Worm (Caenorhabditis elegans): ENCODE measurements around the gene T27E4.7.
"Not testable (repeated sequence)": the region's sequence is repeated elsewhere in the genome, so short reads cannot be mapped to it uniquely, and the experiment has no call there.

DNA sequence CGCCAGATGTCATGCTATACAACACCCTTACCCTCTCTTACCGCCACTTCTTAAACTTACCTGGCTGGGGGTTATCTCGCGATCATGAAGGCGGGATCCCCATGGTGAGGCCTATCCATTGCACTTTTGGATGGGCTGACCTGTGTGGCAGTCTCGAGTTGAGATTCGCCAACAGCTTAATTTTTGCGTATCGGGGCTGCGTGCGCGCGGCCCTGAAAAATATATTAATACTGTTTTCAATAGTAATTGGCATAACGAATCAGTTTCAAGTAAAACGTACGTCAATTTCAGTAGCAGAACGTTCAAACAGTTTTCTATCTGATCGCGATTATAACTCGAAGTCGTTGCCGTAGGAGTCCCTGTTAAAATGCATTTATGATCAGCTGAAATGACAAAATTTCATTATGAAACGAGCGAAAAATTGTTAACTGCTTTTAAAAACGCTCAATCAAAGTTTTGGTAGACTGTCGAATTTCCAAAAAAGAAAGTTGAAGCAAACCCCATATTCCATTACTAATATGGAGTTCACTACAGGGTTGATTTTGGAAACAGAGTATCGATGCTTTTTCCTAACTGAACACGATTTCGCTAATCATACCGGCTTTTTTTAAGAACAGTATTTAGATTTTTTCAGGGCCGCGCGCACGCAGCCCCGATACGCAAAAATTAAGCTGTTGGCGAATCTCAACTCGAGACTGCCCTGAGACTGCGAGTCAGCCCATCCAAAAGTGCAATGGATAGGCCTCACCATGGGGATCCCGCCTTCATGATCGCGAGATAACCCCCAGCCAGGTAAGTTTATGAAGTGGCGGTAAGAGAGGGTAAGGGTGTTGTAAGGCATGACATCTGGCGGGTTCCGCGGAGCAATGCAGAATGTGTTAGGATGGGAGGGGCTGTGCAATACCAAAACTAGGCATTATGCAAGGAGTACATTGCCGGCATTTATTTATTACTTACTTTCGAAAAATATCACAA lies 15.0 kb upstream of the T27E4.7 start:
- TF ChIP-seq ztf-16, pqm-1, unc-86, K02D7.2 (tag; optimal IDR thresholded peaks at IDR 0.05): not testable (repeated sequence)

Measured in whole organism, late embryonic.